Worm (Caenorhabditis elegans): ENCODE measurements around the gene T14B1.1.

- TF ChIP-seq him-1 (tag; optimal IDR thresholded peaks at IDR 0.05): no peak
- no peak for TF ChIP-seq W03F9.2 (tag; optimal IDR thresholded peaks at IDR 0.05)
- TF ChIP-seq dao-5 (tag; optimal IDR thresholded peaks at IDR 0.05): no peak
Measured at ce11 chrX:9705257-9706035, 36.9 kb upstream of the T14B1.1 start.
